Worm (Caenorhabditis elegans) whole organism, L4 larva: ENCODE data around the gene srx-73.

Experiments used
- D1046.2 ChIP-seq: fragments of 200-800 bp; sonication (Bioruptor generic); IDR thresholded peaks from 2 replicates; pipeline ENCODE4 v1.3.6; 2022; ENCODE audit warnings: missing genetic modification characterization, missing compliant biosample characterization
- F44E2.7 ChIP-seq: fragments of 200-800 bp; sonication (Bioruptor generic); IDR thresholded peaks from 2 replicates; pipeline ENCODE4 v2.1.2; 2022; ENCODE audit warnings: missing genetic modification characterization, missing compliant biosample characterization
- T20F7.1 ChIP-seq: fragments of 200-800 bp; sonication (Bioruptor generic); optimal IDR thresholded peaks from 2 replicates; lab custom pipeline; 2018; ENCODE audit warnings: mild to moderate bottlenecking, missing genetic modification characterization, missing compliant biosample characterization
- T26A8.4 ChIP-seq: fragments of 200-800 bp; sonication (Bioruptor generic); IDR thresholded peaks from 2 replicates; pipeline ENCODE4 v1.3.6; 2022; ENCODE audit warnings: missing genetic modification characterization, missing compliant biosample characterization
- Y48G9A.11 ChIP-seq: fragments of 200-800 bp; sonication (Bioruptor generic); IDR thresholded peaks from 2 replicates; pipeline ENCODE4 v1.3.6; 2022; ENCODE audit warnings: missing genetic modification reagents, missing genetic modification characterization, missing compliant biosample characterization
- Y5F2A.4 ChIP-seq: fragments of 200-800 bp; sonication (Bioruptor generic); optimal IDR thresholded peaks from 2 replicates; lab custom pipeline; 2018; ENCODE audit warnings: mild to moderate bottlenecking, missing genetic modification characterization, missing compliant biosample characterization
- Y75B8A.6 ChIP-seq: fragments of 200-800 bp; sonication (Bioruptor generic); IDR thresholded peaks from 2 replicates; pipeline ENCODE4 v1.3.6; 2022; ENCODE audit warnings: missing genetic modification reagents, missing genetic modification characterization, missing compliant biosample characterization
- ZK337.2 ChIP-seq: fragments of 200-800 bp; sonication (Bioruptor generic); IDR thresholded peaks from 2 replicates; pipeline ENCODE4 v1.3.6; 2022; ENCODE audit warnings: missing genetic modification reagents, missing genetic modification characterization, missing compliant biosample characterization
- aha-1 ChIP-seq: fragments of 150-350 bp; peaks from one replicate; lab custom pipeline; 2014; ENCODE audit warnings: missing biosample characterization, missing genetic modification characterization
- ceh-20 ChIP-seq: fragments of 200-800 bp; sonication (Bioruptor generic); IDR thresholded peaks from 2 replicates; pipeline ENCODE4 v1.3.6; 2022; ENCODE audit warnings: missing genetic modification reagents, missing genetic modification characterization, missing compliant biosample characterization
- ceh-28 ChIP-seq: fragments of 150-350 bp; optimal IDR thresholded peaks from 2 replicates; lab custom pipeline; 2014; ENCODE audit warnings: missing biosample characterization, missing genetic modification reagents, missing genetic modification characterization
- ceh-32 ChIP-seq: sonication (generic microtip); optimal IDR thresholded peaks from 2 replicates; lab custom pipeline; 2016; ENCODE audit warnings: mild to moderate bottlenecking, missing genetic modification characterization, missing compliant biosample characterization; ENCODE audit not compliant: poor library complexity
- ceh-62 ChIP-seq: sonication (generic microtip); optimal IDR thresholded peaks from 2 replicates; lab custom pipeline; 2017; ENCODE audit warnings: missing biosample characterization, missing genetic modification characterization
- ceh-82 ChIP-seq: sonication (generic microtip); optimal IDR thresholded peaks from 2 replicates; lab custom pipeline; 2017; ENCODE audit warnings: missing biosample characterization, missing genetic modification characterization
- cey-2 ChIP-seq: sonication (generic microtip); optimal IDR thresholded peaks from 3 replicates; lab custom pipeline; 2017; ENCODE audit warnings: missing genetic modification characterization, mild to moderate bottlenecking, missing compliant biosample characterization, antibody characterized with exemption, borderline replicate concordance; ENCODE audit not compliant: insufficient read depth
- daf-16 ChIP-seq, 3 experiments: sonication (generic microtip); optimal IDR thresholded peaks; 2 replicates each; lab custom pipeline; 2016 to 2017; ENCODE audit warnings: missing genetic modification characterization in 3 of 3, missing genetic modification reagents in 3 of 3, mild to moderate bottlenecking in 2 of 3, missing compliant biosample characterization in 2 of 3, missing biosample characterization in 1 of 3, moderate library complexity in 1 of 3
- daf-19 ChIP-seq: fragments of 200-800 bp; sonication (Bioruptor generic); conservative IDR thresholded peaks from 2 replicates; pipeline ENCODE4 v1.3.6; 2022; ENCODE audit warnings: missing genetic modification characterization, missing compliant biosample characterization
- dmd-6 ChIP-seq: fragments of 200-800 bp; sonication (Bioruptor generic); IDR thresholded peaks from 2 replicates; pipeline ENCODE4 v1.3.6; 2022; ENCODE audit warnings: missing genetic modification reagents, missing genetic modification characterization, missing compliant biosample characterization
- dmd-8 ChIP-seq: fragments of 200-800 bp; sonication (Bioruptor generic); IDR thresholded peaks from 2 replicates; pipeline ENCODE4 v1.3.6; 2022; ENCODE audit warnings: missing genetic modification characterization, missing compliant biosample characterization
- dmd-9 ChIP-seq: fragments of 200-800 bp; sonication (Bioruptor generic); IDR thresholded peaks from 2 replicates; pipeline ENCODE4 v1.3.6; 2022; ENCODE audit warnings: missing genetic modification reagents, missing genetic modification characterization, missing compliant biosample characterization
- egl-27 ChIP-seq: sonication (generic microtip); optimal IDR thresholded peaks from 3 replicates; lab custom pipeline; 2017; ENCODE audit warnings: missing biosample characterization, missing genetic modification reagents, missing genetic modification characterization
- egl-43 ChIP-seq: fragments of 200-800 bp; sonication (Bioruptor generic); IDR thresholded peaks from 2 replicates; pipeline ENCODE4 v1.3.6; 2022; ENCODE audit warnings: missing genetic modification reagents, missing genetic modification characterization, missing compliant biosample characterization
- gei-8 ChIP-seq: fragments of 200-800 bp; sonication (Bioruptor generic); optimal IDR thresholded peaks from 2 replicates; lab custom pipeline; 2018; ENCODE audit warnings: mild to moderate bottlenecking, missing genetic modification characterization, missing compliant biosample characterization
- hif-1 ChIP-seq, 2 experiments: sonication (generic microtip); optimal IDR thresholded peaks; 2 replicates each; lab custom pipeline; 2016 to 2017; ENCODE audit warnings: missing compliant biosample characterization in 2 of 2, missing genetic modification characterization in 2 of 2, missing genetic modification reagents in 2 of 2, missing genotype in 2 of 2, mild to moderate bottlenecking in 1 of 2
- lin-39 ChIP-seq: fragments of 150-350 bp; optimal IDR thresholded peaks from 2 replicates; lab custom pipeline; 2014; ENCODE audit warnings: missing biosample characterization, missing genetic modification reagents, missing genetic modification characterization
- mdl-1 ChIP-seq, 2 experiments: fragments of 150-350 bp in 1 of 2; sonication (generic microtip) in 1 of 2; optimal IDR thresholded peaks; 2 replicates each; lab custom pipeline; 2014 to 2017; ENCODE audit warnings: missing biosample characterization in 2 of 2, missing genetic modification characterization in 2 of 2
- mep-1 ChIP-seq: fragments of 150-350 bp; sonication (generic microtip); optimal IDR thresholded peaks from 3 replicates; lab custom pipeline; 2014; ENCODE audit warnings: missing biosample characterization, missing genetic modification characterization
- nhr-10 ChIP-seq: fragments of 150-350 bp; optimal IDR thresholded peaks from 2 replicates; lab custom pipeline; 2014; ENCODE audit warnings: missing biosample characterization, missing genetic modification characterization
- nhr-25 ChIP-seq: sonication (generic microtip); optimal IDR thresholded peaks from 2 replicates; lab custom pipeline; 2017; ENCODE audit warnings: missing genetic modification characterization, mild to moderate bottlenecking, missing compliant biosample characterization, antibody characterized with exemption, moderate library complexity, borderline replicate concordance; ENCODE audit not compliant: insufficient read depth
- nhr-6 ChIP-seq: fragments of 150-350 bp; optimal IDR thresholded peaks from 2 replicates; lab custom pipeline; 2014; ENCODE audit warnings: missing biosample characterization, missing genetic modification characterization
- rbr-2 ChIP-seq: sonication (generic microtip); optimal IDR thresholded peaks from 2 replicates; lab custom pipeline; 2016; ENCODE audit warnings: missing genotype, missing genetic modification characterization, missing compliant biosample characterization
- sdz-12 ChIP-seq: fragments of 200-800 bp; sonication (Bioruptor generic); optimal IDR thresholded peaks from 2 replicates; lab custom pipeline; 2018; ENCODE audit warnings: mild to moderate bottlenecking, missing genetic modification characterization, missing compliant biosample characterization
- snpc-4 ChIP-seq: fragments of 150-350 bp; optimal IDR thresholded peaks from 2 replicates; lab custom pipeline; 2014; ENCODE audit warnings: missing biosample characterization, missing genetic modification characterization
- tra-1 ChIP-seq: fragments of 200-800 bp; sonication (Bioruptor generic); IDR thresholded peaks from 2 replicates; pipeline ENCODE4 v1.3.6; 2022; ENCODE audit warnings: missing genetic modification reagents, missing genetic modification characterization, missing compliant biosample characterization
- zfp-2 ChIP-seq: sonication (generic microtip); optimal IDR thresholded peaks from 2 replicates; lab custom pipeline; 2016; ENCODE audit warnings: mild to moderate bottlenecking, missing genetic modification characterization, missing compliant biosample characterization
- zip-11 ChIP-seq: fragments of 200-800 bp; sonication (Bioruptor generic); IDR thresholded peaks from 2 replicates; pipeline ENCODE4 v1.3.6; 2022; ENCODE audit warnings: missing genetic modification characterization, missing compliant biosample characterization
- ztf-7 ChIP-seq: fragments of 150-350 bp; optimal IDR thresholded peaks from 2 replicates; lab custom pipeline; 2014; ENCODE audit warnings: missing biosample characterization, missing genetic modification characterization

srx-73 gene

DNA sequence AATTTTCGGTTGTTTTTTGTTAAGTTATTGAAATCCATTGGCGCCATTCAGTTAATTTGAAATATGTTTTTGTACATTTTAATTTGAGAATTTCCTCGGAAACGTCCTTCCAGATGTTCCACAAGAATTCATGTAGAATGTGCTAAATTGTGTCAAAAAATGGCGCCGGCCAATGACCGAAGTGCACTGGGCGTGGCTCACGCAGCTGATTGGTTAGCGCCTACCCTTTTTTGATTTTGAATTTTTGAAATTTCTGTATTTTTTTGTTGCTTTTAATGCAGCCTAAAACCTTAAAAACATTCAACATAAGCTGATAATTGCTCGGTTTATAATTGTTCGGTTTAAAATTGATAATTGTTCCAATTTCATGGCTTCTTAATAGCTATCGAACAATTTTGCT, 11.3 kb upstream of the srx-73 start:
- no peak for TF ChIP-seq ceh-62 (tag; lab: Kevin White, UChicago)
- no peak for TF ChIP-seq ceh-20 (GFP tag; lab: Robert Waterston, UW)
- no peak for TF ChIP-seq Y48G9A.11 (GFP tag; lab: Robert Waterston, UW)
- no peak for TF ChIP-seq ceh-82 (tag; lab: Kevin White, UChicago)
- no peak for TF ChIP-seq zfp-2 (tag; lab: Kevin White, UChicago)
- TF ChIP-seq daf-19, result no peak
- TF ChIP-seq nhr-10 (tag; lab: Kevin White, UChicago), result no peak
- TF ChIP-seq F44E2.7 (GFP tag; lab: Robert Waterston, UW), result no peak
- no peak for TF ChIP-seq mdl-1 (tag; optimal IDR thresholded peaks at IDR 0.05; lab: Kevin White, UChicago)
- TF ChIP-seq gei-8, result no peak
- TF ChIP-seq dmd-8 (GFP tag; lab: Robert Waterston, UW), result no peak
- TF ChIP-seq, all 104 proteins: peak for 0

DNA sequence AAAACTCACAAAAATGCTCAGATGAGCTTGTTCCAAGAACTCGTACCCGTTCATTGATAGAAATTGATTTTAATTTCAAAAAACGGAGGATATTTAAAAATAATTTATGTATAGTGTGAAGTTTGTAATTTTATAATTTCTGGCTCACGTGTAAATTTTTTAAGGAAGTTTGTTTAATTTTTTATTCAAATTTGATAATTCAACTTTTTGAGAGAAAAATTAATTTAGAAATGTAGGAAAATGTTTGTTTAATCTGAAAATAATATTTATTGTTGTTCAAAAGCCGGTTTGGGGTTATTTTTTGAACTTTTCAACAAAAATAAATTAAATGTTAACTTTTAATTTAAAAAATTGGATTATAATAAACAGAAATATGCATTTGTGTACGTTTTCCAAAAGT, 10.5 kb upstream of the srx-73 start, which contains the start of gene K03B4.6:
K03B4.6 (minus strand) TSS at position 101 of the 400 bp plus-strand sequence.
- TF ChIP-seq rbr-2 (no peak), T20F7.1 (GFP tag; lab: Kevin White, UChicago) (no peak), D1046.2 (GFP tag; lab: Robert Waterston, UW) (no peak), daf-16 (GFP tag; optimal IDR thresholded peaks at IDR 0.05; lab: Kevin White, UChicago) (no peak), daf-16 (tag; optimal IDR thresholded peaks at IDR 0.05; lab: Kevin White, UChicago) (no peak), egl-43 (GFP tag; lab: Robert Waterston, UW) (no peak), ceh-28 (tag; lab: Kevin White, UChicago) (no peak), ZK337.2 (GFP tag; lab: Robert Waterston, UW) (no peak), tra-1 (GFP tag; lab: Robert Waterston, UW) (no peak), lin-39 (tag; lab: Kevin White, UChicago) (no peak), ceh-32 (tag; lab: Kevin White, UChicago) (no peak), cey-2 (no peak)
- TF ChIP-seq, all 104 proteins: peak for 0

DNA sequence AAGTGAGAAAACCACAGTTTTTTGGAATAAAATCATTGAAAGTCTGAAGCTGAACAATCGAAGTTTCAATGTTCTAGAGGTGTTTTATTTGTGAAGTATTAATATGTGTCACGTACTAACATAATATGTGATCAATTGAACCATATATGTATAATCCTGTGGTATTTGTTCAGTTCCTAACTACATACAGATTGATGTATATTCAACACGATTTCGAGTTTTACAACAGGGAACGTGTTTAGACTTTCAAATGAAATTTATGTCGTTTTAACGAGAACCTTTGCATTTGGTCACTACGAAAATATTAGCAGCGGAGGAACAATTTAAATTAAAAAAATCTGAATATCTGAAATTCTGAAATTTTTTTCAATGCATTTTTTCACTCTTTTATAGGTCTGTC, 9.0 kb upstream of the srx-73 start, which contains the start of gene K03B4.8:
K03B4.8 (minus strand) TSS at position 101 of the 400 bp plus-strand sequence.
- TF ChIP-seq mep-1 (tag; lab: Kevin White, UChicago), result no peak
- TF ChIP-seq, all 104 proteins: peak for 0

DNA sequence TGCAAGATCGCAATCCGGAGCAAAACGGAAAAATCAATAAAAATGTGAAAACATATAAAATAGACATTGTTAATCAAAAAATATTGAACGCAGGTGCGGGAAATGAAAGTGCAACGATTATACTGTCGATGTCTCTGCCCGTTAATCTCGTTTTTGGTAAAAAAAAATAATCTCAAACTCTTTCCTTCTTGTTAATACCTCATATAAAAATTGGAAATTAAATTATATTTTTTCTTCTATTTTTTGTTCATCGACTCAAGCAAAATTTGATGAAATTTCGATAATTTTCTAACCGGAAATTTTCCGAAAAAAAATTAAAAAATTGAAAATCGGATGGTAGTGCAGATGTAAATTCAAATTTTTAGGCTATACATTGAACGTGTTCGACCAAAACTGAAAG, 6.9 kb upstream of the srx-73 start, which contains the start of gene K03B4.9:
K03B4.9 (minus strand) TSS at position 101 of the 400 bp plus-strand sequence.
- no peak for TF ChIP-seq Y48G9A.11 (GFP tag; lab: Robert Waterston, UW)
- TF ChIP-seq sdz-12, result no peak
- no peak for TF ChIP-seq dmd-9 (GFP tag; lab: Robert Waterston, UW)
- no peak for TF ChIP-seq ztf-7
- TF ChIP-seq ceh-62 (tag; lab: Kevin White, UChicago), result no peak
- no peak for TF ChIP-seq Y75B8A.6 (GFP tag; lab: Robert Waterston, UW)
- TF ChIP-seq dmd-6 (GFP tag; lab: Robert Waterston, UW), result no peak
- TF ChIP-seq snpc-4 (tag; lab: Kevin White, UChicago), result no peak
- TF ChIP-seq nhr-25 (tag; lab: Kevin White, UChicago), result no peak
- TF ChIP-seq ZK337.2 (GFP tag; lab: Robert Waterston, UW), result no peak
- TF ChIP-seq nhr-6 (tag; lab: Kevin White, UChicago), result no peak
- no peak for TF ChIP-seq Y5F2A.4 (GFP tag; lab: Kevin White, UChicago)
- no peak for TF ChIP-seq D1046.2 (GFP tag; lab: Robert Waterston, UW)
- TF ChIP-seq zip-11, result no peak
- TF ChIP-seq egl-27 (tag; lab: Kevin White, UChicago), result no peak
- TF ChIP-seq T26A8.4 (GFP tag; lab: Robert Waterston, UW), result no peak
- TF ChIP-seq hif-1 (tag; optimal IDR thresholded peaks at IDR 0.05; lab: Kevin White, UChicago), result no peak
- TF ChIP-seq aha-1 (tag; lab: Kevin White, UChicago), result no peak
- no peak for TF ChIP-seq T20F7.1 (GFP tag; lab: Kevin White, UChicago)
